Fruit fly (Drosophila melanogaster): Measurements from ENCODE around the gene CG16704.

CG16704 gene

dm6 chr2L:3705438-3705921, 13.1 kb upstream of the CG16704 start, which contains the start of gene CG31778 (continued):
- TF ChIP-seq CG13296 (GFP tag; optimal IDR thresholded peaks at IDR 0.05) (no peak), ash1 (GFP tag; optimal IDR thresholded peaks at IDR 0.05) (no peak), CHES-1-like (GFP tag; optimal IDR thresholded peaks at IDR 0.05) (no peak), CG10462 (GFP tag; optimal IDR thresholded peaks at IDR 0.05) (no peak), CG7987 (GFP tag; optimal IDR thresholded peaks at IDR 0.05) (no peak), CG1603 (tag; optimal IDR thresholded peaks at IDR 0.05) (no peak), slbo (GFP tag; IDR thresholded peaks at IDR 0.05) (peak; percentile 30; the same call in 1 of the 2 replicates), CG3995 (GFP tag; optimal IDR thresholded peaks at IDR 0.05) (no peak), CG17361 (GFP tag; IDR thresholded peaks at IDR 0.05) (no peak), ATbp (GFP tag; optimal IDR thresholded peaks at IDR 0.05) (no peak), E2f2 (GFP tag; IDR thresholded peaks at IDR 0.05) (no peak), CG16779 (GFP tag; IDR thresholded peaks at IDR 0.05) (no peak), Antp (GFP tag; optimal IDR thresholded peaks at IDR 0.05) (no peak), sens (GFP tag) (no peak), sens-2 (GFP tag; IDR thresholded peaks at IDR 0.05) (no peak), CG18599 (GFP tag; optimal IDR thresholded peaks at IDR 0.05) (peak; percentile 60), CG8290 (GFP tag; optimal IDR thresholded peaks at IDR 0.05) (no peak), CG8290 (tag; optimal IDR thresholded peaks at IDR 0.05) (peak in 1 of 2 experiments; percentile 36), trh (GFP tag; optimal IDR thresholded peaks at IDR 0.05) (no peak), sug (tag; optimal IDR thresholded peaks at IDR 0.05) (peak; percentile 20), fd102C (GFP tag; optimal IDR thresholded peaks at IDR 0.05) (no peak), Dfd (GFP tag; optimal IDR thresholded peaks at IDR 0.05) (no peak), eve (GFP tag; optimal IDR thresholded peaks at IDR 0.05) (no peak), Dip3 (GFP tag; optimal IDR thresholded peaks at IDR 0.05) (peak; percentile 9), vfl (GFP tag; optimal IDR thresholded peaks at IDR 0.05) (no peak), CG9797 (GFP tag; optimal IDR thresholded peaks at IDR 0.05) (no peak), tna (GFP tag; IDR thresholded peaks at IDR 0.05; ENCODE audit: partially characterized antibody) (no peak), CG7786 (GFP tag; optimal IDR thresholded peaks at IDR 0.05) (no peak), pb (GFP tag; optimal IDR thresholded peaks at IDR 0.05) (no peak), Elba2 (GFP tag; optimal IDR thresholded peaks at IDR 0.05) (no peak), sd (tag; optimal IDR thresholded peaks at IDR 0.05) (no peak), CG3847 (GFP tag; IDR thresholded peaks at IDR 0.05) (no peak), dysf (GFP tag; IDR thresholded peaks at IDR 0.05) (no peak; the same call in 2 of the 3 replicates), fd3F (GFP tag; optimal IDR thresholded peaks at IDR 0.05) (no peak), sob (GFP tag; IDR thresholded peaks at IDR 0.05) (0 out of 2 replicates have a peak, but pooled peaks have one; percentile 15), CG17328 (GFP tag; IDR thresholded peaks at IDR 0.05) (no peak), nerfin-2 (GFP tag; IDR thresholded peaks at IDR 0.05; ENCODE audit: partially characterized antibody) (no peak), CG17385 (GFP tag; optimal IDR thresholded peaks at IDR 0.05) (no peak), knrl (GFP tag; IDR thresholded peaks at IDR 0.05; ENCODE audit: partially characterized antibody) (no peak), Fer2 (tag; optimal IDR thresholded peaks at IDR 0.05) (no peak), CG7357 (GFP tag; IDR thresholded peaks at IDR 0.05) (no peak), pfk (GFP tag; optimal IDR thresholded peaks at IDR 0.05) (no peak), CG13123 (GFP tag; optimal IDR thresholded peaks at IDR 0.05) (no peak), Dbx (GFP tag; IDR thresholded peaks at IDR 0.05) (no peak), Xrp1 (GFP tag; IDR thresholded peaks at IDR 0.05) (no peak), Hr51 (GFP tag; optimal IDR thresholded peaks at IDR 0.05) (peak in 1 of 2 experiments; percentile 4), pnt (GFP tag; optimal IDR thresholded peaks at IDR 0.05) (no peak), gem (tag; optimal IDR thresholded peaks at IDR 0.05) (peak; percentile 46), her (GFP tag; optimal IDR thresholded peaks at IDR 0.05) (no peak), Atf6 (GFP tag; IDR thresholded peaks at IDR 0.05) (peak; percentile 44; the same call in 1 of the 2 replicates), Nf-YB (GFP tag; optimal IDR thresholded peaks at IDR 0.05) (no peak), CG2678 (tag; optimal IDR thresholded peaks at IDR 0.05) (peak; percentile 41)

All from whole organism, embryonic.